Worm (Caenorhabditis elegans) whole organism, midembryonic: ENCODE measurements around the gene T06C10.3.

ENCODE experiments used
- T22C8.4 ChIP-seq: fragments of 200-800 bp; sonication (Bioruptor generic); IDR thresholded peaks from 2 replicates; pipeline ENCODE4 v1.3.6; 2022; ENCODE audit warnings: missing genetic modification characterization, missing compliant biosample characterization
- cog-1 ChIP-seq: sonication (generic microtip); optimal IDR thresholded peaks from 2 replicates; lab custom pipeline; 2016; ENCODE audit warnings: missing genetic modification characterization, missing compliant biosample characterization
- flt-1 ChIP-seq: fragments of 200-800 bp; sonication (Bioruptor generic); IDR thresholded peaks from 2 replicates; pipeline ENCODE4 v1.3.6; 2022; ENCODE audit warnings: missing genetic modification characterization, missing compliant biosample characterization
- klf-2 ChIP-seq: fragments of 200-800 bp; sonication (Bioruptor generic); conservative IDR thresholded peaks from 2 replicates; pipeline ENCODE4 v1.3.6; 2022; ENCODE audit warnings: missing genetic modification reagents, missing genetic modification characterization, missing compliant biosample characterization
- med-1 ChIP-seq: sonication (generic microtip); optimal IDR thresholded peaks from 2 replicates; lab custom pipeline; 2017; ENCODE audit warnings: missing genetic modification characterization, mild to moderate bottlenecking, missing compliant biosample characterization, antibody characterized with exemption, missing genetic modification reagents; ENCODE audit not compliant: insufficient read depth
- ref-1 ChIP-seq: fragments of 200-800 bp; sonication (Bioruptor generic); conservative IDR thresholded peaks from 2 replicates; pipeline ENCODE4 v1.3.6; 2022; ENCODE audit warnings: missing genetic modification reagents, missing genetic modification characterization, missing compliant biosample characterization
- tab-1 ChIP-seq: fragments of 200-800 bp; sonication (Bioruptor generic); IDR thresholded peaks from 2 replicates; pipeline ENCODE4 v1.3.6; 2022; ENCODE audit warnings: missing genetic modification characterization, missing compliant biosample characterization
- ztf-23 ChIP-seq: fragments of 200-800 bp; sonication (Bioruptor generic); IDR thresholded peaks from 2 replicates; pipeline ENCODE4 v1.3.6; 2022; ENCODE audit warnings: missing genetic modification reagents, missing genetic modification characterization, missing compliant biosample characterization
- ztf-29 ChIP-seq: fragments of 200-800 bp; sonication (Bioruptor generic); IDR thresholded peaks from 2 replicates; pipeline ENCODE4 v1.3.6; 2022; ENCODE audit warnings: missing genetic modification reagents, missing genetic modification characterization, missing compliant biosample characterization

The T06C10.3 gene

ce11 chrIV:7839923-7840322 lies 30.6 kb upstream of the T06C10.3 start:
- TF ChIP-seq T22C8.4 (no peak), ztf-23 (GFP tag; lab: Robert Waterston, UW) (no peak)

- no peak for TF ChIP-seq klf-2
- TF ChIP-seq med-1 (GFP tag; lab: Kevin White, UChicago) = no peak
- TF ChIP-seq ztf-23 (GFP tag; lab: Robert Waterston, UW) = no peak
- no peak for TF ChIP-seq ztf-29
- no peak for TF ChIP-seq flt-1 (GFP tag; lab: Robert Waterston, UW)
- no peak for TF ChIP-seq cog-1 (tag; lab: Kevin White, UChicago)
- TF ChIP-seq ref-1 (GFP tag; lab: Robert Waterston, UW) = no peak
- no peak for TF ChIP-seq tab-1 (GFP tag; lab: Robert Waterston, UW)
- TF ChIP-seq T22C8.4 = no peak
Observed at ce11 chrIV:7841218-7841617, 29.3 kb upstream of the T06C10.3 start.

- TF ChIP-seq med-1 (GFP tag; lab: Kevin White, UChicago) (no peak), flt-1 (GFP tag; lab: Robert Waterston, UW) (no peak), tab-1 (GFP tag; lab: Robert Waterston, UW) (no peak)
Observed at ce11 chrIV:7844333-7844973, 26.1 kb upstream of the T06C10.3 start.

ce11 chrIV:7845585-7845984 lies 25.0 kb upstream of the T06C10.3 start:
- 0 out of 2 replicates have a peak, but pooled peaks have one; percentile 50 for TF ChIP-seq ztf-23 (GFP tag; lab: Robert Waterston, UW)
- no peak; the same call in 1 of the 2 replicates for TF ChIP-seq ref-1 (GFP tag; lab: Robert Waterston, UW)
- TF ChIP-seq cog-1 (tag; lab: Kevin White, UChicago) = peak; percentile 80
- TF ChIP-seq ztf-29 = 0 out of 2 replicates have a peak, but pooled peaks have one; percentile 42
- no peak for TF ChIP-seq med-1 (GFP tag; lab: Kevin White, UChicago)

- TF ChIP-seq tab-1 (GFP tag; lab: Robert Waterston, UW) (no peak), flt-1 (GFP tag; lab: Robert Waterston, UW) (no peak), med-1 (GFP tag; lab: Kevin White, UChicago) (no peak), ztf-29 (no peak), klf-2 (no peak), ztf-23 (GFP tag; lab: Robert Waterston, UW) (no peak), cog-1 (tag; lab: Kevin White, UChicago) (no peak), T22C8.4 (no peak), ref-1 (GFP tag; lab: Robert Waterston, UW) (no peak)
Observed at ce11 chrIV:7846386-7846785, 24.2 kb upstream of the T06C10.3 start, which contains the start of gene C06A6.2. TSS of gene C06A6.2 (plus strand) at chrIV:7846622.

- TF ChIP-seq klf-2 = no peak
- no peak for TF ChIP-seq ztf-29
- TF ChIP-seq cog-1 (tag; lab: Kevin White, UChicago) = no peak
Observed at ce11 chrIV:7849235-7849634, 21.3 kb upstream of the T06C10.3 start.

- TF ChIP-seq T22C8.4 (no peak), ztf-23 (GFP tag; lab: Robert Waterston, UW) (no peak), ref-1 (GFP tag; lab: Robert Waterston, UW) (no peak), cog-1 (tag; lab: Kevin White, UChicago) (no peak), klf-2 (no peak), flt-1 (GFP tag; lab: Robert Waterston, UW) (no peak), tab-1 (GFP tag; lab: Robert Waterston, UW) (no peak), med-1 (GFP tag; lab: Kevin White, UChicago) (no peak), ztf-29 (no peak)
Observed at ce11 chrIV:7850329-7850728, 20.2 kb upstream of the T06C10.3 start.

- TF ChIP-seq ref-1 (GFP tag; lab: Robert Waterston, UW) = no peak
- TF ChIP-seq tab-1 (GFP tag; lab: Robert Waterston, UW) = no peak
- TF ChIP-seq med-1 (GFP tag; lab: Kevin White, UChicago) = no peak
- TF ChIP-seq flt-1 (GFP tag; lab: Robert Waterston, UW) = no peak
- no peak for TF ChIP-seq T22C8.4
- TF ChIP-seq ztf-23 (GFP tag; lab: Robert Waterston, UW) = no peak
- TF ChIP-seq ztf-29 = no peak
- TF ChIP-seq cog-1 (tag; lab: Kevin White, UChicago) = no peak
- no peak for TF ChIP-seq klf-2
Observed at ce11 chrIV:7851291-7851690, 19.3 kb upstream of the T06C10.3 start.

- TF ChIP-seq tab-1 (GFP tag; lab: Robert Waterston, UW) (no peak), klf-2 (no peak), flt-1 (GFP tag; lab: Robert Waterston, UW) (no peak), ref-1 (GFP tag; lab: Robert Waterston, UW) (no peak), ztf-23 (GFP tag; lab: Robert Waterston, UW) (no peak)
Observed at ce11 chrIV:7868607-7869006, 1.9 kb upstream of the T06C10.3 start, which contains the start of gene flp-10. TSS of gene flp-10 (plus strand) at chrIV:7868907.

ce11 chrIV:7877255-7877654 lies 6.7 kb downstream of the T06C10.3 start:
- TF ChIP-seq med-1 (GFP tag; lab: Kevin White, UChicago) (no peak), T22C8.4 (no peak), ref-1 (GFP tag; lab: Robert Waterston, UW) (no peak), ztf-29 (no peak), ztf-23 (GFP tag; lab: Robert Waterston, UW) (no peak), cog-1 (tag; lab: Kevin White, UChicago) (no peak), flt-1 (GFP tag; lab: Robert Waterston, UW) (no peak), tab-1 (GFP tag; lab: Robert Waterston, UW) (no peak)
